Worm (Caenorhabditis elegans) whole organism, late embryonic: ENCODE measurements around the gene ced-13.

Source experiments
- K09A11.1 ChIP-seq: sonication (generic microtip); optimal IDR thresholded peaks from 2 replicates; lab custom pipeline; 2017; ENCODE audit warnings: antibody characterized with exemption, mild to moderate bottlenecking, missing genetic modification characterization, missing compliant biosample characterization; ENCODE audit not compliant: insufficient read depth
- dmd-4 ChIP-seq: sonication (generic microtip); optimal IDR thresholded peaks from 2 replicates; lab custom pipeline; 2016; ENCODE audit warnings: borderline replicate concordance, missing genetic modification characterization, missing compliant biosample characterization
- eyg-1 ChIP-seq: sonication (generic microtip); optimal IDR thresholded peaks from 2 replicates; lab custom pipeline; 2016; ENCODE audit warnings: missing genotype, missing genetic modification characterization, missing compliant biosample characterization
- pha-4 ChIP-seq: fragments of 150-350 bp; optimal IDR thresholded peaks from 2 replicates; lab custom pipeline; 2018; ENCODE audit warnings: missing biosample characterization, missing genetic modification reagents, missing genetic modification characterization
- pqm-1 ChIP-seq: sonication (generic microtip); optimal IDR thresholded peaks from 2 replicates; lab custom pipeline; 2016; ENCODE audit warnings: missing genetic modification characterization, missing compliant biosample characterization
- tbx-7 ChIP-seq: sonication (generic microtip); optimal IDR thresholded peaks from 2 replicates; lab custom pipeline; 2016; ENCODE audit warnings: missing genotype, missing genetic modification characterization, missing compliant biosample characterization

DNA sequence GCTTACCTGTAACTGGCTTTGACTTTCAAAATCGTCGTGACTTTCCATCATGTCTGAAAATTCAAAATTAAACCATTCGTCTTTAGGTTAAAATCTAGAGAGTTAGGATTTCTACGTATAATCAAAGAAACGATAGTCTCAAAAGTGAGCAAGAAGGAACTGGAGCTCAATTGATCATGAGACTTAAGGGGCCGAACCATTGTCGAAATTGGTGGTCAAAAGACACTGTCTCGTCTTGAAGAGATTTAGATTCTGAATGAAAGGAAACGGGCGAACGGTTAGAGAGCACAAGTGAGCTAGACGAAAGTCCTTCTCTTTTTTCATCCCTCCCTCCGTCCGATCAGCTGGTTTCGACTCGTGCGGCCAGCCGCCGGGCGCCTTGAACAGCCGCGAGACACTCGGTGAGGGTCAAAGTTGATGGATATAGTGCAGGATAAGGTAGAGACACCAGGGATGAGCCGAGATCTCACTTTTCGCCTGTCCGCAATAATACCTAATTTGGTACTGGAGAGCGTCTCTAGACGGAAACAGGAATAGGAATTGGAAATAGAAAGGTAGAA, 38.2 kb downstream of the ced-13 start, which contains the start of gene M60.7:
- TF ChIP-seq dmd-4 (tag; lab: Kevin White, UChicago) (no peak), K09A11.1 (tag; lab: Kevin White, UChicago) (no peak), pha-4 (tag; lab: Kevin White, UChicago) (no peak), pqm-1 (no peak), eyg-1 (no peak), tbx-7 (tag; lab: Kevin White, UChicago) (no peak)
